Worm (Caenorhabditis elegans) whole organism, L4/young adult: ENCODE measurements around the gene clec-223.

Experiments
- dao-5 ChIP-seq: sonication (generic microtip); optimal IDR thresholded peaks from 2 replicates; lab custom pipeline; 2016; ENCODE audit warnings: missing genotype, missing genetic modification characterization, moderate library complexity, missing compliant biosample characterization
- him-1 ChIP-seq: sonication (generic microtip); optimal IDR thresholded peaks from 2 replicates; lab custom pipeline; 2016; ENCODE audit warnings: missing genotype, missing genetic modification reagents, missing genetic modification characterization, missing compliant biosample characterization

ce11 chrV:11304879-11305278, 31.9 kb downstream of the clec-223 start, which contains the start of gene srh-45:
- TF ChIP-seq him-1 (tag; lab: Kevin White, UChicago) (no peak), dao-5 (tag; lab: Kevin White, UChicago) (no peak)
